Worm (Caenorhabditis elegans): ENCODE measurements around the gene blos-8.

DNA sequence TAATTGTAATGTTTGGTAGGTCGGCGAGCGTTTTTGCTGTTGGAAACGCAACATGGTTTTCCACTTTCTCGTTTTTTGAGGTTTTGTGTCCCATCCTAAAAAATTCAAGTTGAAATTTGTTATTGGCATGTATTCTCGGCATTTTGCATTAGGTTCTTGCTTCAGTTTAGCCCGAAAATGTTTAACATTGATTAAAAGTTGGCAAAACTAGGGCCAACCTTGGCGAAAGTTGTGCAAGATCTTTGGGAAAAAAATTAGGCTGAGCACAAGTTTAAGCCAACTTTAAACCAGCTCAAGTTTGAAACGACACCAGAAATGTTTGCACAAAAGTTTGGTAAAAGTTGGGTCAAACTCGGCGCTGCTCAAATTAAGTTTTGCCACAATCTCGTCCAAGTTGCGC, 46.3 kb upstream of the blos-8 start, which contains the start of gene exc-1:
- TF ChIP-seq ama-1 (optimal IDR thresholded peaks at IDR 0.05) (no peak), flt-1 (GFP tag; IDR thresholded peaks at IDR 0.05) (no peak), hmbx-1 (tag; optimal IDR thresholded peaks at IDR 0.05) (no peak), aly-1 (tag; optimal IDR thresholded peaks at IDR 0.05) (no peak), scrt-1 (GFP tag; IDR thresholded peaks at IDR 0.05) (no peak), hmg-4 (GFP tag; optimal IDR thresholded peaks at IDR 0.05) (no peak), tra-4 (tag; optimal IDR thresholded peaks at IDR 0.05) (no peak), sea-1 (GFP tag; conservative IDR thresholded peaks at IDR 0.05) (no peak), F13C5.2 (tag; optimal IDR thresholded peaks at IDR 0.05) (no peak)

All from whole organism, early embryonic.